Worm (Caenorhabditis elegans) whole organism, young adult: ENCODE results near the gene jmjd-3.1.

Source experiments
- B0019.2 ChIP-seq: fragments of 200-800 bp; sonication (Bioruptor generic); conservative IDR thresholded peaks from 2 replicates; pipeline ENCODE4 v1.3.6; 2022; ENCODE audit warnings: missing genetic modification reagents, missing genetic modification characterization, missing compliant biosample characterization
- B0261.1 ChIP-seq: sonication (generic microtip); optimal IDR thresholded peaks from 2 replicates; lab custom pipeline; 2016; ENCODE audit warnings: mild to moderate bottlenecking, missing genetic modification characterization, moderate library complexity, missing compliant biosample characterization
- D2030.7 ChIP-seq: fragments of 200-800 bp; sonication (Bioruptor generic); IDR thresholded peaks from 2 replicates; pipeline ENCODE4 v1.3.6; 2022; ENCODE audit warnings: missing genetic modification reagents, missing genetic modification characterization, missing compliant biosample characterization
- F22D6.2 ChIP-seq: sonication (generic microtip); optimal IDR thresholded peaks from 2 replicates; lab custom pipeline; 2016; ENCODE audit warnings: mild to moderate bottlenecking, missing genetic modification characterization, missing compliant biosample characterization
- F52B5.7 ChIP-seq: sonication (generic microtip); optimal IDR thresholded peaks from 2 replicates; lab custom pipeline; 2016; ENCODE audit warnings: mild to moderate bottlenecking, missing genetic modification characterization, missing compliant biosample characterization
- F57A8.1 ChIP-seq: fragments of 200-800 bp; sonication (Bioruptor generic); optimal IDR thresholded peaks from 2 replicates; lab custom pipeline; 2018; ENCODE audit warnings: mild to moderate bottlenecking, missing genetic modification characterization, moderate library complexity, missing compliant biosample characterization
- F57C9.4 ChIP-seq: sonication (generic microtip); optimal IDR thresholded peaks from 2 replicates; lab custom pipeline; 2017; ENCODE audit warnings: mild to moderate bottlenecking, missing genetic modification characterization, missing compliant biosample characterization
- Y53G8AR.9 ChIP-seq: fragments of 200-800 bp; sonication (Bioruptor generic); conservative IDR thresholded peaks from 2 replicates; pipeline ENCODE4 v1.3.6; 2022; ENCODE audit warnings: missing genetic modification reagents, missing genetic modification characterization, missing compliant biosample characterization
- Y56A3A.18 ChIP-seq: fragments of 200-800 bp; sonication (Bioruptor generic); IDR thresholded peaks from 2 replicates; pipeline ENCODE4 v1.3.6; 2022; ENCODE audit warnings: missing genetic modification reagents, missing genetic modification characterization, missing compliant biosample characterization
- akir-1 ChIP-seq: fragments of 200-800 bp; sonication (Bioruptor generic); optimal IDR thresholded peaks from 2 replicates; lab custom pipeline; 2018; ENCODE audit warnings: mild to moderate bottlenecking, missing genetic modification characterization, moderate library complexity, missing compliant biosample characterization
- atf-7 ChIP-seq: sonication (generic microtip); optimal IDR thresholded peaks from 2 replicates; lab custom pipeline; 2017; ENCODE audit warnings: mild to moderate bottlenecking, missing genetic modification characterization, missing compliant biosample characterization
- athp-1 ChIP-seq: sonication (generic microtip); optimal IDR thresholded peaks from 2 replicates; lab custom pipeline; 2017; ENCODE audit warnings: mild to moderate bottlenecking, missing genetic modification characterization, missing compliant biosample characterization
- attf-3 ChIP-seq: fragments of 200-800 bp; sonication (Bioruptor generic); conservative IDR thresholded peaks from 2 replicates; pipeline ENCODE4 v1.3.6; 2022; ENCODE audit warnings: missing genetic modification reagents, missing genetic modification characterization, missing compliant biosample characterization
- bed-1 ChIP-seq: fragments of 200-800 bp; sonication (Bioruptor generic); IDR thresholded peaks from 2 replicates; pipeline ENCODE4 v1.3.6; 2022; ENCODE audit warnings: missing genetic modification reagents, missing genetic modification characterization, missing compliant biosample characterization
- cebp-2 ChIP-seq: fragments of 200-800 bp; sonication (Bioruptor generic); IDR thresholded peaks from 2 replicates; pipeline ENCODE4 v1.3.6; 2022; ENCODE audit warnings: missing genetic modification characterization, missing compliant biosample characterization
- ceh-100 ChIP-seq: fragments of 200-800 bp; sonication (Bioruptor generic); IDR thresholded peaks from 2 replicates; pipeline ENCODE4 v1.3.6; 2022; ENCODE audit warnings: missing genetic modification reagents, missing genetic modification characterization, missing compliant biosample characterization
- ceh-27 ChIP-seq: fragments of 200-800 bp; sonication (Bioruptor generic); optimal IDR thresholded peaks from 2 replicates; lab custom pipeline; 2018; ENCODE audit warnings: mild to moderate bottlenecking, missing genetic modification characterization, moderate library complexity, missing compliant biosample characterization
- efl-1 ChIP-seq: fragments of 150-350 bp; optimal IDR thresholded peaks from 2 replicates; lab custom pipeline; 2014; ENCODE audit warnings: missing biosample characterization, missing genetic modification reagents, missing genetic modification characterization
- egl-44 ChIP-seq: fragments of 200-800 bp; sonication (Bioruptor generic); IDR thresholded peaks from 2 replicates; pipeline ENCODE4 v1.3.6; 2022; ENCODE audit warnings: missing genetic modification reagents, missing genetic modification characterization, missing compliant biosample characterization
- fkh-3 ChIP-seq: sonication (generic microtip); optimal IDR thresholded peaks from 2 replicates; lab custom pipeline; 2016; ENCODE audit warnings: mild to moderate bottlenecking, missing genetic modification characterization, missing compliant biosample characterization
- him-1 ChIP-seq: sonication (generic microtip); optimal IDR thresholded peaks from 2 replicates; lab custom pipeline; 2016; ENCODE audit warnings: missing genotype, missing genetic modification reagents, missing genetic modification characterization, missing compliant biosample characterization
- hlh-12 ChIP-seq: sonication (generic microtip); optimal IDR thresholded peaks from 2 replicates; lab custom pipeline; 2016; ENCODE audit warnings: missing genetic modification characterization, missing compliant biosample characterization
- hlh-26 ChIP-seq: fragments of 200-800 bp; sonication (Bioruptor generic); conservative IDR thresholded peaks from 2 replicates; pipeline ENCODE4 v1.3.6; 2022; ENCODE audit warnings: missing genetic modification reagents, missing genetic modification characterization, missing compliant biosample characterization
- hmg-20 ChIP-seq: fragments of 200-800 bp; sonication (Bioruptor generic); IDR thresholded peaks from 2 replicates; pipeline ENCODE4 v1.3.6; 2022; ENCODE audit warnings: missing genetic modification reagents, missing genetic modification characterization, missing compliant biosample characterization
- lag-1 ChIP-seq: fragments of 200-800 bp; sonication (Bioruptor generic); IDR thresholded peaks from 2 replicates; pipeline ENCODE4 v1.3.6; 2022; ENCODE audit warnings: missing genetic modification reagents, missing genetic modification characterization, missing compliant biosample characterization
- lsl-1 ChIP-seq: fragments of 200-800 bp; sonication (Bioruptor generic); optimal IDR thresholded peaks from 2 replicates; lab custom pipeline; 2018; ENCODE audit warnings: mild to moderate bottlenecking, missing genetic modification characterization, moderate library complexity, missing compliant biosample characterization
- lsy-27 ChIP-seq: sonication (generic microtip); optimal IDR thresholded peaks from 2 replicates; lab custom pipeline; 2017; ENCODE audit warnings: missing genetic modification characterization, mild to moderate bottlenecking, missing compliant biosample characterization, antibody characterized with exemption, missing genotype, borderline replicate concordance; ENCODE audit not compliant: insufficient read depth
- madf-3 ChIP-seq: fragments of 200-800 bp; sonication (Bioruptor generic); IDR thresholded peaks from 2 replicates; pipeline ENCODE4 v1.3.6; 2022; ENCODE audit warnings: missing genetic modification reagents, missing genetic modification characterization, missing compliant biosample characterization
- mcd-1 ChIP-seq: fragments of 200-800 bp; sonication (Bioruptor generic); IDR thresholded peaks from 2 replicates; pipeline ENCODE4 v1.3.6; 2022; ENCODE audit warnings: missing genetic modification reagents, missing genetic modification characterization, missing compliant biosample characterization
- nfya-2 ChIP-seq: fragments of 200-800 bp; sonication (Bioruptor generic); IDR thresholded peaks from 2 replicates; pipeline ENCODE4 v1.3.6; 2022; ENCODE audit warnings: missing genetic modification reagents, missing genetic modification characterization, missing compliant biosample characterization
- nhr-179 ChIP-seq: sonication (generic microtip); optimal IDR thresholded peaks from 2 replicates; lab custom pipeline; 2016; ENCODE audit warnings: mild to moderate bottlenecking, missing genetic modification characterization, missing compliant biosample characterization
- nhr-27 ChIP-seq: fragments of 200-800 bp; sonication (Bioruptor generic); optimal IDR thresholded peaks from 2 replicates; lab custom pipeline; 2018; ENCODE audit warnings: mild to moderate bottlenecking, missing genetic modification characterization, moderate library complexity, missing compliant biosample characterization
- rcor-1 ChIP-seq: fragments of 200-800 bp; sonication (Bioruptor generic); IDR thresholded peaks from 2 replicates; pipeline ENCODE4 v1.3.6; 2022; ENCODE audit warnings: missing genetic modification reagents, missing genetic modification characterization, missing compliant biosample characterization
- sdz-38 ChIP-seq: sonication (generic microtip); optimal IDR thresholded peaks from 2 replicates; lab custom pipeline; 2016; ENCODE audit warnings: missing genotype, missing genetic modification characterization, missing compliant biosample characterization
- sea-2 ChIP-seq: fragments of 200-800 bp; sonication (Bioruptor generic); IDR thresholded peaks from 2 replicates; pipeline ENCODE4 v1.3.6; 2022; ENCODE audit warnings: missing genetic modification characterization, missing compliant biosample characterization
- snpc-4 ChIP-seq, 5 experiments: fragments of 150-350 bp in 1 of 5; sonication (generic microtip) in 4 of 5; optimal IDR thresholded peaks; 2 replicates each; lab custom pipeline; 2014 to 2018; ENCODE audit warnings: missing genetic modification characterization in 5 of 5, missing biosample characterization in 3 of 5, antibody characterized with exemption in 2 of 5, mild to moderate bottlenecking in 2 of 5, missing compliant biosample characterization in 2 of 5, missing genotype in 2 of 5, moderate library complexity in 2 of 5, missing genetic modification reagents in 1 of 5
- somi-1 ChIP-seq: fragments of 200-800 bp; sonication (Bioruptor generic); optimal IDR thresholded peaks from 2 replicates; lab custom pipeline; 2018; ENCODE audit warnings: mild to moderate bottlenecking, missing genetic modification characterization, missing compliant biosample characterization
- tlf-1 ChIP-seq: fragments of 200-800 bp; sonication (Bioruptor generic); optimal IDR thresholded peaks from 2 replicates; lab custom pipeline; 2018; ENCODE audit warnings: mild to moderate bottlenecking, missing genetic modification characterization, missing compliant biosample characterization
- unc-130 ChIP-seq: sonication (generic microtip); optimal IDR thresholded peaks from 2 replicates; lab custom pipeline; 2016; ENCODE audit warnings: missing genetic modification reagents, missing genetic modification characterization, missing compliant biosample characterization
- unc-62 ChIP-seq: fragments of 150-350 bp; optimal IDR thresholded peaks from 2 replicates; lab custom pipeline; 2014; ENCODE audit warnings: missing biosample characterization, missing genetic modification reagents, missing genetic modification characterization
- ztf-26 ChIP-seq: sonication (generic microtip); optimal IDR thresholded peaks from 2 replicates; lab custom pipeline; 2017; ENCODE audit warnings: missing genetic modification characterization, missing compliant biosample characterization
- ztf-3 ChIP-seq: fragments of 200-800 bp; sonication (Bioruptor generic); optimal IDR thresholded peaks from 2 replicates; lab custom pipeline; 2018; ENCODE audit warnings: mild to moderate bottlenecking, missing genetic modification characterization, missing compliant biosample characterization

Gene jmjd-3.1

DNA sequence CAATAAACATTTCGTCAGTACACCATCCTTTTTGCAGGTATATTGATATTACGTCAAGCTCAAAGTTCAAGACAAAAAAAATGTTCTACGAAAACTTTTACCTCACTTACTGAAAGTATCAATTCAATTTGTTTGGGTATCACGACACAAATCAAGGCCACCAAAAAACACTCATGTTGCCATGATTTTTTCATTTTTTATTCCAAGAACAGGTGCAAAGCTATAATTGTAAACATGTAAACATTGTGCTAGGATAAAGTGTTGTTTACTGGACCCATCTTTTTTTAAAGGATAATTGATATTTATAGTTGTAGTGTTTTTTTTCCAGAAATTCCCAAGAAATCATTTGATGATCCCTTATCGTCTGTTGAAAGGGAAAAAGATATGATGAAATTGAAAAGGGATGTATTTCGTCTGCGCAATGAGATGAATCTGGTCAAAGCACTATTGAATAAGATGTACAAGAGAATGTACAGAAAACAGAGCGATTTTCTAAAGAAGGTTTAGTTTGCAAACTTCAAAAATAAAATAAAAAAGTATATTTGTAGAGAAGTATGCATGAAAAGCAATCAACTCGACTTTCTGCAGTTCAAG, 12.0 kb downstream of the jmjd-3.1 start:
- TF ChIP-seq hlh-12 (tag; lab: Kevin White, UChicago) = no peak
- no peak for TF ChIP-seq sdz-38 (tag; lab: Kevin White, UChicago)
- TF ChIP-seq fkh-3 = no peak
- no peak for TF ChIP-seq somi-1 (GFP tag; lab: Kevin White, UChicago)
- no peak for TF ChIP-seq ceh-100 (GFP tag; lab: Robert Waterston, UW)
- no peak for TF ChIP-seq nhr-179
- no peak for TF ChIP-seq F22D6.2 (tag; lab: Kevin White, UChicago)
- TF ChIP-seq F52B5.7 (tag; lab: Kevin White, UChicago) = no peak
- TF ChIP-seq F57A8.1 = no peak
- TF ChIP-seq F57C9.4 (tag; lab: Kevin White, UChicago) = no peak
- no peak for TF ChIP-seq unc-130 (GFP tag; lab: Kevin White, UChicago)
- TF ChIP-seq mcd-1 (GFP tag; lab: Robert Waterston, UW) = no peak
- no peak for TF ChIP-seq akir-1 (GFP tag; lab: Kevin White, UChicago)
- no peak for TF ChIP-seq snpc-4 (GFP tag; optimal IDR thresholded peaks at IDR 0.05; lab: Kevin White, UChicago)
- no peak for TF ChIP-seq snpc-4 (tag; optimal IDR thresholded peaks at IDR 0.05; lab: Kevin White, UChicago)
- TF ChIP-seq rcor-1 (GFP tag; lab: Robert Waterston, UW) = no peak
- no peak for TF ChIP-seq him-1 (tag; lab: Kevin White, UChicago)

DNA sequence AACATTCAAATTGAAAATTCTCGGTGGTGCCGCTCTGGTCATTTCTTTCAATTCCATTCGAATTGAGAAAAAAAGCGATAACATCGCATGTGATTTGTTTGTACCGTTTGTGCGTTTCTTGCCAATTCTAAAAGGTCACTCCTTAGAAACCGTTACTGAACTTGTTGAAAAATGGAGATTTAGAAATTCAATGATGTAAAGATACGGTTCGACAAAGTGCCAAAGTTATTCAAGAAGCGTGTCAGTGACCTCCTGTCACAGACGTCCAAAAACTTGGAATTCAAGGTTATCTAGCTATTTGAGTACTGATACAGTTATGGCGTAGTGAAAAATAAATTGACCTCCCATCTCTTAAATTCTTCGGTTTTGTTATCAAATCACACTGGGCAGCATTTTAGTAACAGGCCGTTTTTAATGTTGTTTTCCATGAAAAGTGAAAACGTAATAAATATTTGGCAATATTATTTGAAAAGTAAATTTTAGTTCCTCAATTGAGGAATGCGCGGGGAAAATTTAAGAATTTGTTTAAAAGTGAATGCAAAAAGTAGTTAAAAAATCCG, 14.1 kb downstream of the jmjd-3.1 start:
- TF ChIP-seq ztf-3 (GFP tag; lab: Kevin White, UChicago) = no peak
- no peak for TF ChIP-seq hmg-20 (GFP tag; lab: Robert Waterston, UW)
- TF ChIP-seq bed-1 (GFP tag; lab: Robert Waterston, UW) = no peak
- TF ChIP-seq B0261.1 (tag; lab: Kevin White, UChicago) = no peak
- no peak for TF ChIP-seq tlf-1
- no peak for TF ChIP-seq F57C9.4 (tag; lab: Kevin White, UChicago)

DNA sequence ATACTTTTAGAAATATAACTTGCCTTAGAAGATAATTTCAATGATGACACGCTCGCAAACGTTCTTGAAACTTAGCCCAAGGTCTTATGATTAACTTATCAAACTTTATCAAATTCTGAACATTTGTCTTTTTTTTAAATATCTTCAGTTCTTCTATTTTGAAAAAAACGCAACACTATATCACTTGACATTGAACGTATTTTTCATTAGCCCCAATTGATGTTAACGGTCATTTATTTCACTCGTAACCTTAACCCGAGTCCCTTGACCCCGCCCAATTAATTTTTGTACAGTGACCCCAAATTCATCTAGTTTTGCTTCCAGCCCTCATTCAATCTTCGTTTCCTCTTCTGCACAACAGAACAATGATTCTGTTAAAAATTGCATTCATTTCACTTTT, 15.0 kb downstream of the jmjd-3.1 start, which contains the start of gene F18E9.3:
F18E9.3 (plus strand) TSS at position 311 of the 400 bp plus-strand sequence.
- TF ChIP-seq unc-62 = no peak
- TF ChIP-seq madf-3 (GFP tag; lab: Robert Waterston, UW) = no peak
- no peak for TF ChIP-seq Y56A3A.18 (GFP tag; lab: Robert Waterston, UW)
- TF ChIP-seq lsl-1 (GFP tag; lab: Kevin White, UChicago) = no peak
- TF ChIP-seq lsy-27 = no peak

DNA sequence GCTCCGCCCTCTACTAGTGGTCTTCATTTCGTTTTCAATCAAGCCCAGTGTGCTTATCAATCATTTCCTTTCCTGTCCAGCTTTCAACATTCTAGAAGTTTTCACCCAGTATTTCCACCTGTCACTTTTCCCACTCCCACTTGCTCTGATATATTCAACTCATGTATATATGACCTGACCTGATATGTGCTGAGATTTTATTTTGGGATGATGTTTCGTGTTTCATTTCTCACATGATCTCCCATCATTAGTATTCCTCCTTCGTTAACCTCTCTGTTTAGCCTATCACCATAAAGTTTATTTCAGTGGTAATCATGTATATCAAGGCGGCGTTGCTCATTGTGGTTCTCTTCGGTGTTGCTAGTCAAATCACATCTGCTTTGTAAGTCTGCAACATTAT, 22.0 kb downstream of the jmjd-3.1 start, which contains the start of gene nlp-7:
nlp-7 (plus strand) TSS at position 301 of the 400 bp plus-strand sequence.
- TF ChIP-seq D2030.7 (GFP tag; lab: Robert Waterston, UW) = no peak
- TF ChIP-seq nhr-27 (tag; lab: Kevin White, UChicago) = no peak
- TF ChIP-seq efl-1 (GFP tag; lab: Kevin White, UChicago) = no peak
- no peak for TF ChIP-seq attf-3 (GFP tag; lab: Robert Waterston, UW)
- no peak for TF ChIP-seq cebp-2 (GFP tag; lab: Robert Waterston, UW)
- TF ChIP-seq ztf-26 = no peak
- no peak for TF ChIP-seq lag-1 (GFP tag; lab: Robert Waterston, UW)
- TF ChIP-seq ceh-27 (GFP tag; lab: Kevin White, UChicago) = no peak
- TF ChIP-seq snpc-4 (GFP tag; optimal IDR thresholded peaks at IDR 0.05; lab: Kevin White, UChicago) = no peak
- no peak for TF ChIP-seq snpc-4 (tag; optimal IDR thresholded peaks at IDR 0.05; lab: Kevin White, UChicago)
- TF ChIP-seq sea-2 (GFP tag; lab: Robert Waterston, UW) = no peak
- no peak for TF ChIP-seq somi-1 (GFP tag; lab: Kevin White, UChicago)
- no peak for TF ChIP-seq athp-1
- no peak for TF ChIP-seq B0019.2
- no peak for TF ChIP-seq nfya-2 (GFP tag; lab: Robert Waterston, UW)
- no peak for TF ChIP-seq Y53G8AR.9 (GFP tag; lab: Robert Waterston, UW)
- TF ChIP-seq nhr-179 = no peak
- no peak for TF ChIP-seq egl-44 (GFP tag; lab: Robert Waterston, UW)
- TF ChIP-seq hlh-26 = no peak
- no peak for TF ChIP-seq unc-130 (GFP tag; lab: Kevin White, UChicago)
- no peak for TF ChIP-seq atf-7 (tag; lab: Kevin White, UChicago)
